Worm (Caenorhabditis elegans) whole organism, young adult: ENCODE measurements around the gene ccpp-6.

Source experiments
- B0019.2 ChIP-seq: fragments of 200-800 bp; sonication (Bioruptor generic); conservative IDR thresholded peaks from 2 replicates; pipeline ENCODE4 v1.3.6; 2022; ENCODE audit warnings: missing genetic modification reagents, missing genetic modification characterization, missing compliant biosample characterization
- B0261.1 ChIP-seq: sonication (generic microtip); optimal IDR thresholded peaks from 2 replicates; lab custom pipeline; 2016; ENCODE audit warnings: mild to moderate bottlenecking, missing genetic modification characterization, moderate library complexity, missing compliant biosample characterization
- F10E7.11 ChIP-seq: sonication (generic microtip); optimal IDR thresholded peaks from 2 replicates; lab custom pipeline; 2017; ENCODE audit warnings: mild to moderate bottlenecking, missing genetic modification characterization, moderate library complexity, missing compliant biosample characterization
- F39B2.1 ChIP-seq: fragments of 200-800 bp; sonication (Bioruptor generic); IDR thresholded peaks from 2 replicates; pipeline ENCODE4 v1.3.6; 2022; ENCODE audit warnings: missing genetic modification reagents, missing genetic modification characterization, missing compliant biosample characterization
- Y56A3A.18 ChIP-seq: fragments of 200-800 bp; sonication (Bioruptor generic); IDR thresholded peaks from 2 replicates; pipeline ENCODE4 v1.3.6; 2022; ENCODE audit warnings: missing genetic modification reagents, missing genetic modification characterization, missing compliant biosample characterization
- akir-1 ChIP-seq: fragments of 200-800 bp; sonication (Bioruptor generic); optimal IDR thresholded peaks from 2 replicates; lab custom pipeline; 2018; ENCODE audit warnings: mild to moderate bottlenecking, missing genetic modification characterization, moderate library complexity, missing compliant biosample characterization
- aptf-2 ChIP-seq: fragments of 200-800 bp; sonication (Bioruptor generic); conservative IDR thresholded peaks from 2 replicates; pipeline ENCODE4 v1.3.6; 2022; ENCODE audit warnings: missing genetic modification reagents, missing genetic modification characterization, missing compliant biosample characterization
- atf-7 ChIP-seq: sonication (generic microtip); optimal IDR thresholded peaks from 2 replicates; lab custom pipeline; 2017; ENCODE audit warnings: mild to moderate bottlenecking, missing genetic modification characterization, missing compliant biosample characterization
- athp-1 ChIP-seq: sonication (generic microtip); optimal IDR thresholded peaks from 2 replicates; lab custom pipeline; 2017; ENCODE audit warnings: mild to moderate bottlenecking, missing genetic modification characterization, missing compliant biosample characterization
- attf-6 ChIP-seq: fragments of 200-800 bp; sonication (Bioruptor generic); IDR thresholded peaks from 2 replicates; pipeline ENCODE4 v1.3.6; 2022; ENCODE audit warnings: missing genetic modification reagents, missing genetic modification characterization, missing compliant biosample characterization
- bed-2 ChIP-seq: fragments of 200-800 bp; sonication (Bioruptor generic); IDR thresholded peaks from 2 replicates; pipeline ENCODE4 v1.3.6; 2022; ENCODE audit warnings: missing genetic modification reagents, missing genetic modification characterization, missing compliant biosample characterization
- ceh-79 ChIP-seq: sonication (generic microtip); optimal IDR thresholded peaks from 2 replicates; lab custom pipeline; 2017; ENCODE audit warnings: mild to moderate bottlenecking, missing genetic modification characterization, missing compliant biosample characterization
- ceh-91 ChIP-seq: fragments of 200-800 bp; sonication (Bioruptor generic); IDR thresholded peaks from 2 replicates; pipeline ENCODE4 v1.3.6; 2022; ENCODE audit warnings: missing genetic modification reagents, missing genetic modification characterization, missing compliant biosample characterization
- dox-1 ChIP-seq: fragments of 200-800 bp; sonication (Bioruptor generic); IDR thresholded peaks from 2 replicates; pipeline ENCODE4 v1.3.6; 2022; ENCODE audit warnings: missing genetic modification reagents, missing genetic modification characterization, missing compliant biosample characterization
- dpl-1 ChIP-seq: fragments of 150-350 bp; optimal IDR thresholded peaks from 2 replicates; lab custom pipeline; 2014; ENCODE audit warnings: missing biosample characterization, missing genetic modification reagents, missing genetic modification characterization
- egl-18 ChIP-seq: fragments of 200-800 bp; sonication (Bioruptor generic); IDR thresholded peaks from 2 replicates; pipeline ENCODE4 v1.3.6; 2022; ENCODE audit warnings: missing genetic modification reagents, missing genetic modification characterization, missing compliant biosample characterization
- egl-44 ChIP-seq: fragments of 200-800 bp; sonication (Bioruptor generic); IDR thresholded peaks from 2 replicates; pipeline ENCODE4 v1.3.6; 2022; ENCODE audit warnings: missing genetic modification reagents, missing genetic modification characterization, missing compliant biosample characterization
- fkh-3 ChIP-seq: sonication (generic microtip); optimal IDR thresholded peaks from 2 replicates; lab custom pipeline; 2016; ENCODE audit warnings: mild to moderate bottlenecking, missing genetic modification characterization, missing compliant biosample characterization
- hlh-26 ChIP-seq: fragments of 200-800 bp; sonication (Bioruptor generic); conservative IDR thresholded peaks from 2 replicates; pipeline ENCODE4 v1.3.6; 2022; ENCODE audit warnings: missing genetic modification reagents, missing genetic modification characterization, missing compliant biosample characterization
- hmg-20 ChIP-seq: fragments of 200-800 bp; sonication (Bioruptor generic); IDR thresholded peaks from 2 replicates; pipeline ENCODE4 v1.3.6; 2022; ENCODE audit warnings: missing genetic modification reagents, missing genetic modification characterization, missing compliant biosample characterization
- hrde-1 ChIP-seq: sonication (generic microtip); optimal IDR thresholded peaks from 2 replicates; lab custom pipeline; 2016; ENCODE audit warnings: missing genetic modification characterization, mild to moderate bottlenecking, missing compliant biosample characterization, moderate library complexity, missing genotype, missing genetic modification reagents, borderline replicate concordance
- let-607 ChIP-seq, 2 experiments: fragments of 200-800 bp in 1 of 2; sonication (Bioruptor generic) in 1 of 2; sonication (generic microtip) in 1 of 2; optimal IDR thresholded peaks; 2 replicates each; lab custom pipeline; 2016 to 2018; ENCODE audit warnings: mild to moderate bottlenecking in 2 of 2, missing compliant biosample characterization in 2 of 2, missing genetic modification characterization in 2 of 2, moderate library complexity in 2 of 2, missing genotype in 1 of 2
- lin-40 ChIP-seq: sonication (generic microtip); optimal IDR thresholded peaks from 2 replicates; lab custom pipeline; 2016; ENCODE audit warnings: missing genetic modification characterization, mild to moderate bottlenecking, missing compliant biosample characterization, missing genotype, missing genetic modification reagents
- lsl-1 ChIP-seq: fragments of 200-800 bp; sonication (Bioruptor generic); optimal IDR thresholded peaks from 2 replicates; lab custom pipeline; 2018; ENCODE audit warnings: mild to moderate bottlenecking, missing genetic modification characterization, moderate library complexity, missing compliant biosample characterization
- lsy-27 ChIP-seq: sonication (generic microtip); optimal IDR thresholded peaks from 2 replicates; lab custom pipeline; 2017; ENCODE audit warnings: missing genetic modification characterization, mild to moderate bottlenecking, missing compliant biosample characterization, antibody characterized with exemption, missing genotype, borderline replicate concordance; ENCODE audit not compliant: insufficient read depth
- mcd-1 ChIP-seq: fragments of 200-800 bp; sonication (Bioruptor generic); IDR thresholded peaks from 2 replicates; pipeline ENCODE4 v1.3.6; 2022; ENCODE audit warnings: missing genetic modification reagents, missing genetic modification characterization, missing compliant biosample characterization
- nfya-2 ChIP-seq: fragments of 200-800 bp; sonication (Bioruptor generic); IDR thresholded peaks from 2 replicates; pipeline ENCODE4 v1.3.6; 2022; ENCODE audit warnings: missing genetic modification reagents, missing genetic modification characterization, missing compliant biosample characterization
- nhr-120 ChIP-seq: fragments of 200-800 bp; sonication (Bioruptor generic); IDR thresholded peaks from 2 replicates; pipeline ENCODE4 v1.3.6; 2022; ENCODE audit warnings: missing genetic modification characterization, missing compliant biosample characterization
- pha-4 ChIP-seq: fragments of 150-350 bp; sonication (generic microtip); optimal IDR thresholded peaks from 2 replicates; lab custom pipeline; 2014; ENCODE audit warnings: missing biosample characterization, missing genetic modification reagents, missing genetic modification characterization
- snpc-3.4 ChIP-seq: sonication (generic microtip); optimal IDR thresholded peaks from 2 replicates; lab custom pipeline; 2017; ENCODE audit warnings: missing genetic modification characterization, mild to moderate bottlenecking, missing compliant biosample characterization, antibody characterized with exemption, moderate library complexity, missing genotype, missing genetic modification reagents
- snpc-4 ChIP-seq, 5 experiments: fragments of 150-350 bp in 1 of 5; sonication (generic microtip) in 4 of 5; optimal IDR thresholded peaks; 2 replicates each; lab custom pipeline; 2014 to 2018; ENCODE audit warnings: missing genetic modification characterization in 5 of 5, missing biosample characterization in 3 of 5, antibody characterized with exemption in 2 of 5, mild to moderate bottlenecking in 2 of 5, missing compliant biosample characterization in 2 of 5, missing genotype in 2 of 5, moderate library complexity in 2 of 5, missing genetic modification reagents in 1 of 5
- tlf-1 ChIP-seq: fragments of 200-800 bp; sonication (Bioruptor generic); optimal IDR thresholded peaks from 2 replicates; lab custom pipeline; 2018; ENCODE audit warnings: mild to moderate bottlenecking, missing genetic modification characterization, missing compliant biosample characterization
- xnd-1 ChIP-seq: sonication (generic microtip); optimal IDR thresholded peaks from 2 replicates; lab custom pipeline; 2016; ENCODE audit warnings: missing genotype, missing genetic modification reagents, missing genetic modification characterization, missing compliant biosample characterization
- zfh-2 ChIP-seq: fragments of 200-800 bp; sonication (Bioruptor generic); conservative IDR thresholded peaks from 2 replicates; pipeline ENCODE4 v1.3.6; 2022; ENCODE audit warnings: missing genetic modification reagents, missing genetic modification characterization, missing compliant biosample characterization

ccpp-6 gene

ce11 chrII:5420947-5421614 lies 34.0 kb upstream of the ccpp-6 start, which contains the start of gene tofu-6 (continued):
- no peak for TF ChIP-seq snpc-4 (GFP tag; optimal IDR thresholded peaks at IDR 0.05; lab: Kevin White, UChicago)
- peak in 1 of 4 experiments; percentile 5 for TF ChIP-seq snpc-4 (tag; optimal IDR thresholded peaks at IDR 0.05; lab: Kevin White, UChicago)
- TF ChIP-seq zfh-2, result no peak
- peak; percentile 78 for TF ChIP-seq snpc-3.4 (tag; lab: Kevin White, UChicago)
- TF ChIP-seq nfya-2 (GFP tag; lab: Robert Waterston, UW), result no peak
- TF ChIP-seq tlf-1 (GFP tag; lab: Kevin White, UChicago), result peak; percentile 39
- TF ChIP-seq ceh-91, result peak; percentile 90
- no peak for TF ChIP-seq attf-6
- no peak for TF ChIP-seq lsy-27 (tag; lab: Kevin White, UChicago)
- peak; percentile 83 for TF ChIP-seq dpl-1 (GFP tag; lab: Kevin White, UChicago)
- TF ChIP-seq egl-18, result no peak
- TF ChIP-seq nhr-120 (GFP tag; lab: Robert Waterston, UW), result no peak

DNA sequence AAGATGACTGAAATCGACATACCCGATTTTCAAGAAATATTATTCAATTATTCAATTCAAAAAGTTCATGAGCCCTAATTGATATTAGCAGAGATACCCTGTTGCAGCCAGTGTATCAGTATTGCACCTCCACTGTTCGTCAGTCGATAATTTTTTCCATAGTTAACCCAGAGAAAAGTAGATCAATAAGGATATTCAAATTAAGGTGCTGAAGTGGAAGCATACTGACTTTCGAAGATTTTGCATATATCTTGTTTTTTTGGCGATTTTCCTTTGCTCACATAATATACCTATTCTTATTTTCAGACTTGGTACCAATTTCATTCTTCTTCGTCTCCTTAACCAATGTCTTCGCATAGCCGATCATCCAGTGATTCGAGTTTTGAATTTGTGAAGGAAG lies 31.8 kb upstream of the ccpp-6 start, which contains the start of gene EEED8.15:
Gene EEED8.15 (plus strand): TSS at position 301 of the 400 bp plus-strand sequence.
- no peak for TF ChIP-seq B0019.2 (GFP tag; lab: Robert Waterston, UW)
- no peak for TF ChIP-seq akir-1 (GFP tag; lab: Kevin White, UChicago)
- TF ChIP-seq lin-40 (tag; lab: Kevin White, UChicago), result no peak
- no peak for TF ChIP-seq athp-1 (tag; lab: Kevin White, UChicago)
- TF ChIP-seq let-607 (tag; optimal IDR thresholded peaks at IDR 0.05; lab: Kevin White, UChicago), result no peak
- no peak for TF ChIP-seq hrde-1 (tag; lab: Kevin White, UChicago)
- no peak for TF ChIP-seq B0261.1
- TF ChIP-seq mcd-1 (GFP tag; lab: Robert Waterston, UW), result no peak

DNA sequence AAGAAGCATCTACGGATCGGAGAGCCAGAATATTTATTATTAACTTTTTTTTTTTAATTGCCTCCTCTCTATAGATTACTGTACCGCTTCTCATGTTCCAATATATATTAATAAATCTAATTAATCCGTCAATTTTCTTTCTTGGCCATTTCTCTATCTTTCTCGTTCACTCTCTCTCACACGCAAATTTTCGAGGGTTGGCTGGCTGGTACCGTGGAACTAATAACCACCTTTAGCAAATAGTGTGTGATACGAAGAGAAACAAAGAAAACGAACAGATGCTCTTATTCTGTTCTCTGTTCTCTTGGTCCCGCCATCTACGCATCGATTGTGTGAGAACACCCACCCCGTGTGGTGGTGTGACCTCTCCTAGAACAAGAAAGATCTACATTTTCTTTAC lies 31.2 kb upstream of the ccpp-6 start:
- no peak for TF ChIP-seq pha-4 (tag; lab: Kevin White, UChicago)
- TF ChIP-seq dox-1 (GFP tag; lab: Robert Waterston, UW), result no peak
- no peak for TF ChIP-seq F10E7.11 (tag; lab: Kevin White, UChicago)
- TF ChIP-seq Y56A3A.18, result no peak
- no peak for TF ChIP-seq ceh-91
- no peak for TF ChIP-seq lsl-1 (GFP tag; lab: Kevin White, UChicago)
- TF ChIP-seq egl-44 (GFP tag; lab: Robert Waterston, UW), result no peak
- TF ChIP-seq aptf-2 (GFP tag; lab: Robert Waterston, UW), result no peak
- TF ChIP-seq hmg-20 (GFP tag; lab: Robert Waterston, UW), result no peak
- TF ChIP-seq atf-7, result no peak
- TF ChIP-seq lsy-27 (tag; lab: Kevin White, UChicago), result no peak
- no peak for TF ChIP-seq hlh-26
- no peak for TF ChIP-seq snpc-4 (GFP tag; optimal IDR thresholded peaks at IDR 0.05; lab: Kevin White, UChicago)
- TF ChIP-seq snpc-4 (tag; optimal IDR thresholded peaks at IDR 0.05; lab: Kevin White, UChicago), result no peak
- TF ChIP-seq ceh-79 (tag; lab: Kevin White, UChicago), result no peak
- TF ChIP-seq fkh-3, result no peak
- no peak for TF ChIP-seq F39B2.1 (GFP tag; lab: Robert Waterston, UW)
- TF ChIP-seq bed-2 (GFP tag; lab: Robert Waterston, UW), result no peak
- no peak for TF ChIP-seq xnd-1 (tag; lab: Kevin White, UChicago)
